Worm (Caenorhabditis elegans) whole organism, late embryonic: ENCODE data around the gene mam-6.

ENCODE experiments used
- T23F11.4 ChIP-seq: fragments of 200-800 bp; sonication (Bioruptor generic); optimal IDR thresholded peaks from 2 replicates; lab custom pipeline; 2018; ENCODE audit warnings: mild to moderate bottlenecking, missing genetic modification characterization, missing compliant biosample characterization
- ahr-1 ChIP-seq: sonication (generic microtip); optimal IDR thresholded peaks from 2 replicates; lab custom pipeline; 2016; ENCODE audit warnings: missing genetic modification characterization, missing compliant biosample characterization
- ceh-24 ChIP-seq: sonication (generic microtip); optimal IDR thresholded peaks from 2 replicates; lab custom pipeline; 2016; ENCODE audit warnings: mild to moderate bottlenecking, missing genetic modification characterization, missing compliant biosample characterization
- ceh-31 ChIP-seq: sonication (generic microtip); optimal IDR thresholded peaks from 2 replicates; lab custom pipeline; 2016; ENCODE audit warnings: missing genetic modification characterization, missing compliant biosample characterization
- ceh-34 ChIP-seq: sonication (generic microtip); optimal IDR thresholded peaks from 2 replicates; lab custom pipeline; 2016; ENCODE audit warnings: mild to moderate bottlenecking, missing genetic modification characterization, missing compliant biosample characterization
- elt-2 ChIP-seq: sonication (generic microtip); optimal IDR thresholded peaks from 2 replicates; lab custom pipeline; 2016; ENCODE audit warnings: missing genetic modification reagents, missing genetic modification characterization, missing compliant biosample characterization
- ets-4 ChIP-seq: sonication (generic microtip); optimal IDR thresholded peaks from 2 replicates; lab custom pipeline; 2016; ENCODE audit warnings: missing genetic modification characterization, missing compliant biosample characterization
- fkh-10 ChIP-seq: fragments of 150-350 bp; optimal IDR thresholded peaks from 2 replicates; lab custom pipeline; 2014; ENCODE audit warnings: missing biosample characterization, missing genetic modification reagents, missing genetic modification characterization
- lin-11 ChIP-seq: fragments of 200-800 bp; sonication (Bioruptor generic); optimal IDR thresholded peaks from 2 replicates; lab custom pipeline; 2018; ENCODE audit warnings: mild to moderate bottlenecking, missing genetic modification characterization, missing compliant biosample characterization
- npax-4 ChIP-seq: sonication (generic microtip); optimal IDR thresholded peaks from 2 replicates; lab custom pipeline; 2016; ENCODE audit warnings: missing genetic modification characterization, missing compliant biosample characterization
- pha-4 ChIP-seq: fragments of 150-350 bp; optimal IDR thresholded peaks from 2 replicates; lab custom pipeline; 2018; ENCODE audit warnings: missing biosample characterization, missing genetic modification reagents, missing genetic modification characterization
- syd-9 ChIP-seq: sonication (generic microtip); optimal IDR thresholded peaks from 2 replicates; lab custom pipeline; 2016; ENCODE audit warnings: mild to moderate bottlenecking, missing genetic modification characterization, moderate library complexity, missing compliant biosample characterization
- unc-86 ChIP-seq: sonication (generic microtip); optimal IDR thresholded peaks from 2 replicates; lab custom pipeline; 2016; ENCODE audit warnings: missing genetic modification characterization, missing compliant biosample characterization

ce11 chrX:15036287-15036686, 32.9 kb downstream of the mam-6 start:
- TF ChIP-seq ahr-1 (no peak), ets-4 (tag; lab: Kevin White, UChicago) (no peak), unc-86 (no peak), elt-2 (tag; lab: Kevin White, UChicago) (no peak), T23F11.4 (GFP tag; lab: Kevin White, UChicago) (no peak), pha-4 (tag; lab: Kevin White, UChicago) (no peak), ceh-31 (tag; lab: Kevin White, UChicago) (no peak), ceh-24 (tag; lab: Kevin White, UChicago) (no peak), syd-9 (tag; lab: Kevin White, UChicago) (no peak), lin-11 (tag; lab: Kevin White, UChicago) (no peak), ceh-34 (tag; lab: Kevin White, UChicago) (no peak), npax-4 (tag; lab: Kevin White, UChicago) (no peak), fkh-10 (GFP tag; lab: Kevin White, UChicago) (no peak)
